Worm (Caenorhabditis elegans) whole organism, L4 larva: Measurements from ENCODE around the gene ZK488.5.
A peak's percentile ranks its signal among the peaks of the same experiment; 100 is the strongest.

ENCODE experiments used
- F26F4.8 ChIP-seq: fragments of 200-800 bp; sonication (Bioruptor generic); conservative IDR thresholded peaks from 2 replicates; pipeline ENCODE4 v1.3.6; 2022; ENCODE audit warnings: missing genetic modification characterization, missing compliant biosample characterization
- F44E2.7 ChIP-seq: fragments of 200-800 bp; sonication (Bioruptor generic); IDR thresholded peaks from 2 replicates; pipeline ENCODE4 v2.1.2; 2022; ENCODE audit warnings: missing genetic modification characterization, missing compliant biosample characterization
- T20F7.1 ChIP-seq: fragments of 200-800 bp; sonication (Bioruptor generic); optimal IDR thresholded peaks from 2 replicates; lab custom pipeline; 2018; ENCODE audit warnings: mild to moderate bottlenecking, missing genetic modification characterization, missing compliant biosample characterization
- T26A8.4 ChIP-seq: fragments of 200-800 bp; sonication (Bioruptor generic); IDR thresholded peaks from 2 replicates; pipeline ENCODE4 v1.3.6; 2022; ENCODE audit warnings: missing genetic modification characterization, missing compliant biosample characterization
- Y105C5A.15 ChIP-seq: fragments of 200-800 bp; sonication (Bioruptor generic); IDR thresholded peaks from 2 replicates; pipeline ENCODE4 v1.3.6; 2022; ENCODE audit warnings: missing genetic modification characterization, missing compliant biosample characterization
- Y48G9A.11 ChIP-seq: fragments of 200-800 bp; sonication (Bioruptor generic); IDR thresholded peaks from 2 replicates; pipeline ENCODE4 v1.3.6; 2022; ENCODE audit warnings: missing genetic modification reagents, missing genetic modification characterization, missing compliant biosample characterization
- Y5F2A.4 ChIP-seq: fragments of 200-800 bp; sonication (Bioruptor generic); optimal IDR thresholded peaks from 2 replicates; lab custom pipeline; 2018; ENCODE audit warnings: mild to moderate bottlenecking, missing genetic modification characterization, missing compliant biosample characterization
- ZK337.2 ChIP-seq: fragments of 200-800 bp; sonication (Bioruptor generic); IDR thresholded peaks from 2 replicates; pipeline ENCODE4 v1.3.6; 2022; ENCODE audit warnings: missing genetic modification reagents, missing genetic modification characterization, missing compliant biosample characterization
- aha-1 ChIP-seq: fragments of 150-350 bp; peaks from one replicate; lab custom pipeline; 2014; ENCODE audit warnings: missing biosample characterization, missing genetic modification characterization
- aly-2 ChIP-seq: sonication (generic microtip); optimal IDR thresholded peaks from 2 replicates; lab custom pipeline; 2018; ENCODE audit warnings: missing biosample characterization, missing genetic modification characterization
- ama-1 ChIP-seq: fragments of 150-350 bp; optimal IDR thresholded peaks from 2 replicates; lab custom pipeline; 2014; ENCODE audit warnings: inconsistent platforms, mixed read lengths
- arid-1 ChIP-seq: fragments of 200-800 bp; sonication (Bioruptor generic); conservative IDR thresholded peaks from 2 replicates; pipeline ENCODE4 v1.3.6; 2022; ENCODE audit warnings: missing genetic modification reagents, missing genetic modification characterization, missing compliant biosample characterization
- ceh-32 ChIP-seq: sonication (generic microtip); optimal IDR thresholded peaks from 2 replicates; lab custom pipeline; 2016; ENCODE audit warnings: mild to moderate bottlenecking, missing genetic modification characterization, missing compliant biosample characterization; ENCODE audit not compliant: poor library complexity
- ceh-44 ChIP-seq: fragments of 200-800 bp; sonication (Bioruptor generic); IDR thresholded peaks from 2 replicates; pipeline ENCODE4 v1.3.6; 2022; ENCODE audit warnings: missing genetic modification reagents, missing genetic modification characterization, missing compliant biosample characterization
- ceh-82 ChIP-seq: sonication (generic microtip); optimal IDR thresholded peaks from 2 replicates; lab custom pipeline; 2017; ENCODE audit warnings: missing biosample characterization, missing genetic modification characterization
- ces-1 ChIP-seq: fragments of 150-350 bp; sonication (generic microtip); optimal IDR thresholded peaks from 4 replicates; lab custom pipeline; 2014; ENCODE audit warnings: missing biosample characterization, missing genetic modification reagents, missing genetic modification characterization
- daf-19 ChIP-seq: fragments of 200-800 bp; sonication (Bioruptor generic); conservative IDR thresholded peaks from 2 replicates; pipeline ENCODE4 v1.3.6; 2022; ENCODE audit warnings: missing genetic modification characterization, missing compliant biosample characterization
- dmd-6 ChIP-seq: fragments of 200-800 bp; sonication (Bioruptor generic); IDR thresholded peaks from 2 replicates; pipeline ENCODE4 v1.3.6; 2022; ENCODE audit warnings: missing genetic modification reagents, missing genetic modification characterization, missing compliant biosample characterization
- duxl-1 ChIP-seq: sonication (generic microtip); optimal IDR thresholded peaks from 2 replicates; lab custom pipeline; 2016; ENCODE audit warnings: mild to moderate bottlenecking, missing genetic modification characterization, moderate library complexity, missing compliant biosample characterization; ENCODE audit not compliant: poor library complexity
- egl-43 ChIP-seq: fragments of 200-800 bp; sonication (Bioruptor generic); IDR thresholded peaks from 2 replicates; pipeline ENCODE4 v1.3.6; 2022; ENCODE audit warnings: missing genetic modification reagents, missing genetic modification characterization, missing compliant biosample characterization
- hlh-30 ChIP-seq: sonication (generic microtip); optimal IDR thresholded peaks from 2 replicates; lab custom pipeline; 2017; ENCODE audit warnings: antibody characterized with exemption, mild to moderate bottlenecking, missing genetic modification characterization, missing compliant biosample characterization; ENCODE audit not compliant: insufficient read depth
- jun-1 ChIP-seq: fragments of 150-350 bp; optimal IDR thresholded peaks from 2 replicates; lab custom pipeline; 2014; ENCODE audit warnings: missing biosample characterization, missing genetic modification reagents, missing genetic modification characterization
- lin-15B ChIP-seq: fragments of 150-350 bp; sonication (generic microtip); optimal IDR thresholded peaks from 3 replicates; lab custom pipeline; 2014; ENCODE audit warnings: missing biosample characterization, missing genetic modification characterization
- lin-29 ChIP-seq: fragments of 200-800 bp; sonication (Bioruptor generic); IDR thresholded peaks from 2 replicates; pipeline ENCODE4 v1.3.6; 2022; ENCODE audit warnings: missing genetic modification reagents, missing genetic modification characterization, missing compliant biosample characterization
- lin-38 ChIP-seq: fragments of 200-800 bp; sonication (Bioruptor generic); IDR thresholded peaks from 2 replicates; pipeline ENCODE4 v1.3.6; 2022; ENCODE audit warnings: missing genetic modification reagents, missing genetic modification characterization, missing compliant biosample characterization
- lsy-2 ChIP-seq, 2 experiments: fragments of 150-350 bp in 1 of 2; sonication (generic microtip) in 1 of 2; optimal IDR thresholded peaks; 2 replicates each; lab custom pipeline; 2014 to 2017; ENCODE audit warnings: missing biosample characterization in 2 of 2, missing genetic modification characterization in 2 of 2
- madf-5 ChIP-seq, 2 experiments: fragments of 200-800 bp; sonication (Bioruptor generic); IDR thresholded peaks; 2 replicates each; pipeline ENCODE4 v1.3.6; 2022; ENCODE audit warnings: missing compliant biosample characterization in 2 of 2, missing genetic modification characterization in 2 of 2
- mdt-29 ChIP-seq: fragments of 200-800 bp; sonication (Bioruptor generic); IDR thresholded peaks from 2 replicates; pipeline ENCODE4 v1.3.6; 2022; ENCODE audit warnings: missing genetic modification reagents, missing genetic modification characterization, missing compliant biosample characterization
- mes-2 ChIP-seq: sonication (generic microtip); optimal IDR thresholded peaks from 2 replicates; lab custom pipeline; 2016; ENCODE audit warnings: missing genotype, mild to moderate bottlenecking, missing genetic modification characterization, missing compliant biosample characterization; ENCODE audit not compliant: poor library complexity, severe bottlenecking
- mxl-2 ChIP-seq: fragments of 200-800 bp; sonication (Bioruptor generic); conservative IDR thresholded peaks from 2 replicates; pipeline ENCODE4 v1.3.6; 2022; ENCODE audit warnings: missing genetic modification reagents, missing genetic modification characterization, missing compliant biosample characterization
- mxl-3 ChIP-seq: fragments of 200-800 bp; sonication (Bioruptor generic); optimal IDR thresholded peaks from 2 replicates; lab custom pipeline; 2018; ENCODE audit warnings: mild to moderate bottlenecking, missing genetic modification characterization, missing compliant biosample characterization
- nhr-10 ChIP-seq: fragments of 150-350 bp; optimal IDR thresholded peaks from 2 replicates; lab custom pipeline; 2014; ENCODE audit warnings: missing biosample characterization, missing genetic modification characterization
- nhr-25 ChIP-seq: sonication (generic microtip); optimal IDR thresholded peaks from 2 replicates; lab custom pipeline; 2017; ENCODE audit warnings: missing genetic modification characterization, mild to moderate bottlenecking, missing compliant biosample characterization, antibody characterized with exemption, moderate library complexity, borderline replicate concordance; ENCODE audit not compliant: insufficient read depth
- nhr-28 ChIP-seq: fragments of 150-350 bp; optimal IDR thresholded peaks from 2 replicates; lab custom pipeline; 2014; ENCODE audit warnings: missing biosample characterization, missing genetic modification characterization
- nhr-42 ChIP-seq: fragments of 200-800 bp; sonication (Bioruptor generic); IDR thresholded peaks from 2 replicates; pipeline ENCODE4 v1.3.6; 2022; ENCODE audit warnings: missing genetic modification characterization, missing compliant biosample characterization
- nhr-6 ChIP-seq: fragments of 150-350 bp; optimal IDR thresholded peaks from 2 replicates; lab custom pipeline; 2014; ENCODE audit warnings: missing biosample characterization, missing genetic modification characterization
- pha-4 ChIP-seq, 2 experiments: fragments of 150-350 bp in 1 of 2; fragments of 200-800 bp in 1 of 2; sonication (Bioruptor generic) in 1 of 2; IDR thresholded peaks in 1 of 2; optimal IDR thresholded peaks in 1 of 2; 2 replicates each; pipeline versions ENCODE4 v1.3.6 to Lab custom; 2014 to 2022; ENCODE audit warnings: missing genetic modification characterization in 2 of 2, missing genetic modification reagents in 2 of 2, missing biosample characterization in 1 of 2, missing compliant biosample characterization in 1 of 2
- php-3 ChIP-seq: fragments of 200-800 bp; sonication (Bioruptor generic); IDR thresholded peaks from 2 replicates; pipeline ENCODE4 v1.3.6; 2022; ENCODE audit warnings: missing genetic modification reagents, missing genetic modification characterization, missing compliant biosample characterization
- sdz-12 ChIP-seq: fragments of 200-800 bp; sonication (Bioruptor generic); optimal IDR thresholded peaks from 2 replicates; lab custom pipeline; 2018; ENCODE audit warnings: mild to moderate bottlenecking, missing genetic modification characterization, missing compliant biosample characterization
- skn-1 ChIP-seq: fragments of 150-350 bp; optimal IDR thresholded peaks from 2 replicates; lab custom pipeline; 2014; ENCODE audit warnings: missing biosample characterization, missing genetic modification characterization
- snpc-4 ChIP-seq: fragments of 150-350 bp; optimal IDR thresholded peaks from 2 replicates; lab custom pipeline; 2014; ENCODE audit warnings: missing biosample characterization, missing genetic modification characterization
- spr-1 ChIP-seq: sonication (generic microtip); optimal IDR thresholded peaks from 2 replicates; lab custom pipeline; 2016; ENCODE audit warnings: mild to moderate bottlenecking, missing genetic modification characterization, missing compliant biosample characterization
- tra-1 ChIP-seq: fragments of 200-800 bp; sonication (Bioruptor generic); IDR thresholded peaks from 2 replicates; pipeline ENCODE4 v1.3.6; 2022; ENCODE audit warnings: missing genetic modification reagents, missing genetic modification characterization, missing compliant biosample characterization
- unc-130 ChIP-seq: sonication (generic microtip); optimal IDR thresholded peaks from 2 replicates; lab custom pipeline; 2016; ENCODE audit warnings: missing genetic modification reagents, missing genetic modification characterization, missing compliant biosample characterization
- unc-62 ChIP-seq, 3 experiments: fragments of 150-350 bp in 1 of 3; sonication (generic microtip); optimal IDR thresholded peaks in 2 of 3; peaks in 1 of 3; 1 replicate in 1 of 3; 2 replicates in 2 of 3; lab custom pipeline; 2014 to 2017; ENCODE audit warnings: missing biosample characterization in 3 of 3, missing genetic modification characterization in 3 of 3, missing genetic modification reagents in 3 of 3, missing genotype in 1 of 3
- zag-1 ChIP-seq: fragments of 150-350 bp; optimal IDR thresholded peaks from 2 replicates; lab custom pipeline; 2014; ENCODE audit warnings: missing biosample characterization, missing genetic modification characterization
- zfp-2 ChIP-seq: sonication (generic microtip); optimal IDR thresholded peaks from 2 replicates; lab custom pipeline; 2016; ENCODE audit warnings: mild to moderate bottlenecking, missing genetic modification characterization, missing compliant biosample characterization
- zfp-3 ChIP-seq: fragments of 200-800 bp; sonication (Bioruptor generic); conservative IDR thresholded peaks from 2 replicates; pipeline ENCODE4 v1.3.6; 2022; ENCODE audit warnings: missing genetic modification reagents, missing genetic modification characterization, missing compliant biosample characterization
- zip-11 ChIP-seq: fragments of 200-800 bp; sonication (Bioruptor generic); IDR thresholded peaks from 2 replicates; pipeline ENCODE4 v1.3.6; 2022; ENCODE audit warnings: missing genetic modification characterization, missing compliant biosample characterization
- ztf-11 ChIP-seq: fragments of 150-350 bp; optimal IDR thresholded peaks from 2 replicates; lab custom pipeline; 2014; ENCODE audit warnings: missing biosample characterization, missing genetic modification characterization
- ztf-7 ChIP-seq: fragments of 150-350 bp; optimal IDR thresholded peaks from 2 replicates; lab custom pipeline; 2014; ENCODE audit warnings: missing biosample characterization, missing genetic modification characterization

ZK488.5 gene

ce11 chrV:635630-636029 is 42.6 kb downstream of the ZK488.5 start (continued):
- TF ChIP-seq unc-130 (GFP tag; lab: Kevin White, UChicago) (no peak), Y48G9A.11 (GFP tag; lab: Robert Waterston, UW) (no peak), mes-2 (tag; lab: Kevin White, UChicago) (peak; percentile 33), nhr-10 (no peak), sdz-12 (GFP tag; lab: Kevin White, UChicago) (no peak), jun-1 (tag; lab: Kevin White, UChicago) (no peak), mdt-29 (GFP tag; lab: Robert Waterston, UW) (no peak), nhr-28 (tag; lab: Kevin White, UChicago) (peak; percentile 98), ZK337.2 (GFP tag; lab: Robert Waterston, UW) (no peak), nhr-6 (tag; lab: Kevin White, UChicago) (no peak), lin-38 (GFP tag; lab: Robert Waterston, UW) (no peak), dmd-6 (GFP tag; lab: Robert Waterston, UW) (peak; percentile 61; the same call in 1 of the 2 replicates), Y5F2A.4 (GFP tag; lab: Kevin White, UChicago) (no peak), F26F4.8 (GFP tag; lab: Robert Waterston, UW) (no peak), ama-1 (lab: Kevin White, UChicago) (no peak), ztf-7 (tag; lab: Kevin White, UChicago) (no peak), lsy-2 (tag; optimal IDR thresholded peaks at IDR 0.05; lab: Kevin White, UChicago) (peak in 1 of 2 experiments; percentile 2), ceh-44 (GFP tag; lab: Robert Waterston, UW) (no peak), tra-1 (GFP tag; lab: Robert Waterston, UW) (no peak), Y105C5A.15 (GFP tag; lab: Robert Waterston, UW) (no peak), aly-2 (tag; lab: Kevin White, UChicago) (no peak), F44E2.7 (GFP tag; lab: Robert Waterston, UW) (no peak), ces-1 (no peak), ceh-82 (tag; lab: Kevin White, UChicago) (no peak), nhr-42 (GFP tag; lab: Robert Waterston, UW) (no peak), T20F7.1 (GFP tag; lab: Kevin White, UChicago) (no peak), mxl-3 (GFP tag; lab: Kevin White, UChicago) (peak; percentile 78), spr-1 (no peak), pha-4 (GFP tag; IDR thresholded peaks at IDR 0.05; lab: Robert Waterston, UW) (no peak), pha-4 (tag; optimal IDR thresholded peaks at IDR 0.05; lab: Kevin White, UChicago) (no peak), nhr-25 (tag; lab: Kevin White, UChicago) (no peak), T26A8.4 (GFP tag; lab: Robert Waterston, UW) (no peak), madf-5 (GFP tag; IDR thresholded peaks at IDR 0.05; lab: Robert Waterston, UW) (no peak), lin-15B (tag; lab: Kevin White, UChicago) (no peak), zip-11 (no peak), lin-29 (GFP tag; lab: Robert Waterston, UW) (no peak), daf-19 (no peak), php-3 (GFP tag; lab: Robert Waterston, UW) (no peak), mxl-2 (GFP tag; lab: Robert Waterston, UW) (no peak), duxl-1 (tag; lab: Kevin White, UChicago) (peak; percentile 51), snpc-4 (tag; lab: Kevin White, UChicago) (no peak), ztf-11 (no peak), zfp-2 (tag; lab: Kevin White, UChicago) (no peak), egl-43 (no peak), hlh-30 (tag; lab: Kevin White, UChicago) (peak; percentile 87), unc-62 (GFP tag; optimal IDR thresholded peaks at IDR 0.05 in 1 of 2; lab: Kevin White, UChicago) (no peak), unc-62 (tag; optimal IDR thresholded peaks at IDR 0.05; lab: Kevin White, UChicago) (no peak), skn-1 (tag; lab: Kevin White, UChicago) (no peak), aha-1 (tag; lab: Kevin White, UChicago) (no peak), arid-1 (GFP tag; lab: Robert Waterston, UW) (no peak), zfp-3 (no peak), zag-1 (tag; lab: Kevin White, UChicago) (no peak), ceh-32 (no peak)
